Worm (Caenorhabditis elegans) whole organism, young adult: Measurements from ENCODE around the gene twk-21.
A peak's percentile ranks its signal among the peaks of the same experiment; 100 is the strongest.

Experiments used
- B0336.3 ChIP-seq: fragments of 200-800 bp; sonication (Bioruptor generic); IDR thresholded peaks from 2 replicates; pipeline ENCODE4 v1.3.6; 2022; ENCODE audit warnings: missing genetic modification characterization, missing compliant biosample characterization
- D2030.7 ChIP-seq: fragments of 200-800 bp; sonication (Bioruptor generic); IDR thresholded peaks from 2 replicates; pipeline ENCODE4 v1.3.6; 2022; ENCODE audit warnings: missing genetic modification reagents, missing genetic modification characterization, missing compliant biosample characterization
- F23B12.7 ChIP-seq: sonication (generic microtip); optimal IDR thresholded peaks from 2 replicates; lab custom pipeline; 2017; ENCODE audit warnings: missing genetic modification characterization, mild to moderate bottlenecking, missing compliant biosample characterization, antibody characterized with exemption, moderate library complexity; ENCODE audit not compliant: insufficient read depth
- T26A5.8 ChIP-seq: sonication (generic microtip); optimal IDR thresholded peaks from 2 replicates; lab custom pipeline; 2016; ENCODE audit warnings: missing genetic modification characterization, missing compliant biosample characterization
- aptf-3 ChIP-seq: fragments of 200-800 bp; sonication (Bioruptor generic); IDR thresholded peaks from 2 replicates; pipeline ENCODE4 v1.3.6; 2022; ENCODE audit warnings: missing genetic modification characterization, missing compliant biosample characterization
- atf-7 ChIP-seq: sonication (generic microtip); optimal IDR thresholded peaks from 2 replicates; lab custom pipeline; 2017; ENCODE audit warnings: mild to moderate bottlenecking, missing genetic modification characterization, missing compliant biosample characterization
- bed-2 ChIP-seq: fragments of 200-800 bp; sonication (Bioruptor generic); IDR thresholded peaks from 2 replicates; pipeline ENCODE4 v1.3.6; 2022; ENCODE audit warnings: missing genetic modification reagents, missing genetic modification characterization, missing compliant biosample characterization
- ceh-100 ChIP-seq: fragments of 200-800 bp; sonication (Bioruptor generic); IDR thresholded peaks from 2 replicates; pipeline ENCODE4 v1.3.6; 2022; ENCODE audit warnings: missing genetic modification reagents, missing genetic modification characterization, missing compliant biosample characterization
- ceh-27 ChIP-seq: fragments of 200-800 bp; sonication (Bioruptor generic); optimal IDR thresholded peaks from 2 replicates; lab custom pipeline; 2018; ENCODE audit warnings: mild to moderate bottlenecking, missing genetic modification characterization, moderate library complexity, missing compliant biosample characterization
- dpff-1 ChIP-seq: sonication (generic microtip); optimal IDR thresholded peaks from 2 replicates; lab custom pipeline; 2017; ENCODE audit warnings: mild to moderate bottlenecking, missing genetic modification characterization, missing compliant biosample characterization
- efl-1 ChIP-seq: fragments of 150-350 bp; optimal IDR thresholded peaks from 2 replicates; lab custom pipeline; 2014; ENCODE audit warnings: missing biosample characterization, missing genetic modification reagents, missing genetic modification characterization
- egl-44 ChIP-seq: fragments of 200-800 bp; sonication (Bioruptor generic); IDR thresholded peaks from 2 replicates; pipeline ENCODE4 v1.3.6; 2022; ENCODE audit warnings: missing genetic modification reagents, missing genetic modification characterization, missing compliant biosample characterization
- egrh-3 ChIP-seq: fragments of 200-800 bp; sonication (Bioruptor generic); IDR thresholded peaks from 2 replicates; pipeline ENCODE4 v1.3.6; 2022; ENCODE audit warnings: missing genetic modification reagents, missing genetic modification characterization, missing compliant biosample characterization
- ekl-4 ChIP-seq: fragments of 200-800 bp; sonication (Bioruptor generic); IDR thresholded peaks from 2 replicates; pipeline ENCODE4 v1.3.6; 2022; ENCODE audit warnings: missing genetic modification reagents, missing genetic modification characterization, missing compliant biosample characterization
- fkh-3 ChIP-seq: sonication (generic microtip); optimal IDR thresholded peaks from 2 replicates; lab custom pipeline; 2016; ENCODE audit warnings: mild to moderate bottlenecking, missing genetic modification characterization, missing compliant biosample characterization
- him-1 ChIP-seq: sonication (generic microtip); optimal IDR thresholded peaks from 2 replicates; lab custom pipeline; 2016; ENCODE audit warnings: missing genotype, missing genetic modification reagents, missing genetic modification characterization, missing compliant biosample characterization
- hlh-12 ChIP-seq: sonication (generic microtip); optimal IDR thresholded peaks from 2 replicates; lab custom pipeline; 2016; ENCODE audit warnings: missing genetic modification characterization, missing compliant biosample characterization
- lin-26 ChIP-seq: fragments of 200-800 bp; sonication (Bioruptor generic); IDR thresholded peaks from 2 replicates; pipeline ENCODE4 v1.3.6; 2022; ENCODE audit warnings: missing genetic modification reagents, missing genetic modification characterization, missing compliant biosample characterization
- lin-54 ChIP-seq: fragments of 200-800 bp; sonication (Bioruptor generic); optimal IDR thresholded peaks from 2 replicates; lab custom pipeline; 2018; ENCODE audit warnings: mild to moderate bottlenecking, missing genetic modification characterization, missing compliant biosample characterization
- madf-3 ChIP-seq: fragments of 200-800 bp; sonication (Bioruptor generic); IDR thresholded peaks from 2 replicates; pipeline ENCODE4 v1.3.6; 2022; ENCODE audit warnings: missing genetic modification reagents, missing genetic modification characterization, missing compliant biosample characterization
- mel-28 ChIP-seq: sonication (generic microtip); optimal IDR thresholded peaks from 2 replicates; lab custom pipeline; 2016; ENCODE audit warnings: borderline replicate concordance, mild to moderate bottlenecking, missing genetic modification characterization, missing compliant biosample characterization
- mes-4 ChIP-seq: sonication (generic microtip); optimal IDR thresholded peaks from 2 replicates; lab custom pipeline; 2016; ENCODE audit warnings: missing genotype, missing genetic modification characterization, missing compliant biosample characterization
- nfyb-1 ChIP-seq: fragments of 200-800 bp; sonication (Bioruptor generic); IDR thresholded peaks from 2 replicates; pipeline ENCODE4 v1.3.6; 2022; ENCODE audit warnings: missing genetic modification reagents, missing genetic modification characterization, missing compliant biosample characterization
- nhr-179 ChIP-seq: sonication (generic microtip); optimal IDR thresholded peaks from 2 replicates; lab custom pipeline; 2016; ENCODE audit warnings: mild to moderate bottlenecking, missing genetic modification characterization, missing compliant biosample characterization
- repo-1 ChIP-seq: sonication (generic microtip); optimal IDR thresholded peaks from 2 replicates; lab custom pipeline; 2017; ENCODE audit warnings: mild to moderate bottlenecking, missing genetic modification characterization, missing compliant biosample characterization
- sdz-38 ChIP-seq: sonication (generic microtip); optimal IDR thresholded peaks from 2 replicates; lab custom pipeline; 2016; ENCODE audit warnings: missing genotype, missing genetic modification characterization, missing compliant biosample characterization
- sea-2 ChIP-seq: fragments of 200-800 bp; sonication (Bioruptor generic); IDR thresholded peaks from 2 replicates; pipeline ENCODE4 v1.3.6; 2022; ENCODE audit warnings: missing genetic modification characterization, missing compliant biosample characterization
- snpc-4 ChIP-seq, 5 experiments: fragments of 150-350 bp in 1 of 5; sonication (generic microtip) in 4 of 5; optimal IDR thresholded peaks; 2 replicates each; lab custom pipeline; 2014 to 2018; ENCODE audit warnings: missing genetic modification characterization in 5 of 5, missing biosample characterization in 3 of 5, antibody characterized with exemption in 2 of 5, mild to moderate bottlenecking in 2 of 5, missing compliant biosample characterization in 2 of 5, missing genotype in 2 of 5, moderate library complexity in 2 of 5, missing genetic modification reagents in 1 of 5
- unc-130 ChIP-seq: sonication (generic microtip); optimal IDR thresholded peaks from 2 replicates; lab custom pipeline; 2016; ENCODE audit warnings: missing genetic modification reagents, missing genetic modification characterization, missing compliant biosample characterization
- unc-62 ChIP-seq: fragments of 150-350 bp; optimal IDR thresholded peaks from 2 replicates; lab custom pipeline; 2014; ENCODE audit warnings: missing biosample characterization, missing genetic modification reagents, missing genetic modification characterization
- ztf-18 ChIP-seq: sonication (generic microtip); optimal IDR thresholded peaks from 2 replicates; lab custom pipeline; 2016; ENCODE audit warnings: missing genotype, mild to moderate bottlenecking, missing genetic modification characterization, missing compliant biosample characterization
- ztf-22 ChIP-seq: fragments of 200-800 bp; sonication (Bioruptor generic); optimal IDR thresholded peaks from 2 replicates; lab custom pipeline; 2018; ENCODE audit warnings: mild to moderate bottlenecking, missing genetic modification characterization, moderate library complexity, missing compliant biosample characterization
- ztf-3 ChIP-seq: fragments of 200-800 bp; sonication (Bioruptor generic); optimal IDR thresholded peaks from 2 replicates; lab custom pipeline; 2018; ENCODE audit warnings: mild to moderate bottlenecking, missing genetic modification characterization, missing compliant biosample characterization

twk-21 gene

ce11 chrX:16317629-16318028 lies 17.9 kb downstream of the twk-21 start, which contains the start of gene T01B4.3:
Gene T01B4.3, minus strand, starts transcription at chrX:16317729.
- TF ChIP-seq efl-1 (GFP tag; lab: Kevin White, UChicago) (no peak), ztf-18 (tag; lab: Kevin White, UChicago) (no peak), ekl-4 (GFP tag; lab: Robert Waterston, UW) (no peak), nhr-179 (no peak), him-1 (tag; lab: Kevin White, UChicago) (no peak), D2030.7 (no peak), ceh-100 (GFP tag; lab: Robert Waterston, UW) (no peak), sea-2 (no peak), B0336.3 (GFP tag; lab: Robert Waterston, UW) (no peak), T26A5.8 (no peak), ztf-22 (GFP tag; lab: Kevin White, UChicago) (no peak), repo-1 (no peak), unc-130 (GFP tag; lab: Kevin White, UChicago) (no peak)

- TF ChIP-seq snpc-4 (GFP tag; optimal IDR thresholded peaks at IDR 0.05; lab: Kevin White, UChicago) (no peak), snpc-4 (tag; optimal IDR thresholded peaks at IDR 0.05; lab: Kevin White, UChicago) (peak in 1 of 4 experiments; percentile 20), egrh-3 (GFP tag; lab: Robert Waterston, UW) (peak; percentile 55; the same call in 1 of the 2 replicates), aptf-3 (GFP tag; lab: Robert Waterston, UW) (no peak)
Observed at ce11 chrX:16318248-16318647, 18.6 kb downstream of the twk-21 start.

- TF ChIP-seq atf-7 (tag; lab: Kevin White, UChicago) (no peak), hlh-12 (no peak), fkh-3 (tag; lab: Kevin White, UChicago) (no peak), mel-28 (tag; lab: Kevin White, UChicago) (no peak)
- TF ChIP-seq, all 124 proteins: peak for 0
Observed at ce11 chrX:16321327-16321726, 21.6 kb downstream of the twk-21 start.

- TF ChIP-seq F23B12.7 (tag; lab: Kevin White, UChicago), result no peak
- no peak for TF ChIP-seq egl-44 (GFP tag; lab: Robert Waterston, UW)
- TF ChIP-seq aptf-3 (GFP tag; lab: Robert Waterston, UW), result no peak
- no peak for TF ChIP-seq nfyb-1
- no peak for TF ChIP-seq mes-4 (tag; lab: Kevin White, UChicago)
- TF ChIP-seq madf-3 (GFP tag; lab: Robert Waterston, UW), result no peak
- TF ChIP-seq bed-2 (GFP tag; lab: Robert Waterston, UW), result no peak
- no peak for TF ChIP-seq him-1 (tag; lab: Kevin White, UChicago)
- TF ChIP-seq lin-54, result no peak
- TF ChIP-seq ztf-3 (GFP tag; lab: Kevin White, UChicago), result no peak
- no peak for TF ChIP-seq sdz-38 (tag; lab: Kevin White, UChicago)
- no peak for TF ChIP-seq dpff-1 (tag; lab: Kevin White, UChicago)
Observed at ce11 chrX:16321864-16322263, 22.2 kb downstream of the twk-21 start.

ce11 chrX:16324222-16324621 lies 24.5 kb downstream of the twk-21 start:
- TF ChIP-seq ceh-27 (peak; percentile 47), lin-26 (0 out of 2 replicates have a peak, but pooled peaks have one; percentile 11), unc-62 (no peak)
